Worm (Caenorhabditis elegans) whole organism, L4/young adult: Measurements from ENCODE around the gene str-5.

ENCODE experiments used
- W03F9.2 ChIP-seq: fragments of 150-350 bp; optimal IDR thresholded peaks from 2 replicates; lab custom pipeline; 2014; ENCODE audit warnings: missing biosample characterization, missing genetic modification characterization
- dao-5 ChIP-seq: sonication (generic microtip); optimal IDR thresholded peaks from 2 replicates; lab custom pipeline; 2016; ENCODE audit warnings: missing genotype, missing genetic modification characterization, moderate library complexity, missing compliant biosample characterization
- him-1 ChIP-seq: sonication (generic microtip); optimal IDR thresholded peaks from 2 replicates; lab custom pipeline; 2016; ENCODE audit warnings: missing genotype, missing genetic modification reagents, missing genetic modification characterization, missing compliant biosample characterization

- TF ChIP-seq him-1 (tag; lab: Kevin White, UChicago) = no peak
- no peak for TF ChIP-seq dao-5 (tag; lab: Kevin White, UChicago)
- no peak for TF ChIP-seq W03F9.2
Observed at ce11 chrV:15769072-15769471, 16.0 kb downstream of the str-5 start, which contains the start of gene F57A10.4.
